Worm (Caenorhabditis elegans) whole organism, L4 larva: Measurements from ENCODE around the gene nhr-159.

Source experiments
- F10B5.3 ChIP-seq: sonication (generic microtip); optimal IDR thresholded peaks from 2 replicates; lab custom pipeline; 2016; ENCODE audit warnings: mild to moderate bottlenecking, missing genetic modification characterization, missing compliant biosample characterization
- F37D6.2 ChIP-seq: sonication (generic microtip); optimal IDR thresholded peaks from 2 replicates; lab custom pipeline; 2016; ENCODE audit warnings: mild to moderate bottlenecking, missing genetic modification characterization, missing compliant biosample characterization
- R02D3.7 ChIP-seq: fragments of 150-350 bp; sonication (generic microtip); optimal IDR thresholded peaks from 3 replicates; lab custom pipeline; 2014; ENCODE audit warnings: missing biosample characterization, missing genetic modification characterization
- Y105C5A.15 ChIP-seq: fragments of 200-800 bp; sonication (Bioruptor generic); IDR thresholded peaks from 2 replicates; pipeline ENCODE4 v1.3.6; 2022; ENCODE audit warnings: missing genetic modification characterization, missing compliant biosample characterization
- Y75B8A.6 ChIP-seq: fragments of 200-800 bp; sonication (Bioruptor generic); IDR thresholded peaks from 2 replicates; pipeline ENCODE4 v1.3.6; 2022; ENCODE audit warnings: missing genetic modification reagents, missing genetic modification characterization, missing compliant biosample characterization
- ZK546.5 ChIP-seq, 2 experiments: sonication (generic microtip); optimal IDR thresholded peaks; 2 replicates each; lab custom pipeline; 2017; ENCODE audit warnings: missing biosample characterization in 2 of 2, missing genetic modification characterization in 2 of 2
- aha-1 ChIP-seq: fragments of 150-350 bp; peaks from one replicate; lab custom pipeline; 2014; ENCODE audit warnings: missing biosample characterization, missing genetic modification characterization
- ama-1 ChIP-seq: fragments of 150-350 bp; optimal IDR thresholded peaks from 2 replicates; lab custom pipeline; 2014; ENCODE audit warnings: inconsistent platforms, mixed read lengths
- ceh-20 ChIP-seq: fragments of 200-800 bp; sonication (Bioruptor generic); IDR thresholded peaks from 2 replicates; pipeline ENCODE4 v1.3.6; 2022; ENCODE audit warnings: missing genetic modification reagents, missing genetic modification characterization, missing compliant biosample characterization
- ceh-62 ChIP-seq: sonication (generic microtip); optimal IDR thresholded peaks from 2 replicates; lab custom pipeline; 2017; ENCODE audit warnings: missing biosample characterization, missing genetic modification characterization
- cey-2 ChIP-seq: sonication (generic microtip); optimal IDR thresholded peaks from 3 replicates; lab custom pipeline; 2017; ENCODE audit warnings: missing genetic modification characterization, mild to moderate bottlenecking, missing compliant biosample characterization, antibody characterized with exemption, borderline replicate concordance; ENCODE audit not compliant: insufficient read depth
- daf-16 ChIP-seq, 3 experiments: sonication (generic microtip); optimal IDR thresholded peaks; 2 replicates each; lab custom pipeline; 2016 to 2017; ENCODE audit warnings: missing genetic modification characterization in 3 of 3, missing genetic modification reagents in 3 of 3, mild to moderate bottlenecking in 2 of 3, missing compliant biosample characterization in 2 of 3, missing biosample characterization in 1 of 3, moderate library complexity in 1 of 3
- dmd-6 ChIP-seq: fragments of 200-800 bp; sonication (Bioruptor generic); IDR thresholded peaks from 2 replicates; pipeline ENCODE4 v1.3.6; 2022; ENCODE audit warnings: missing genetic modification reagents, missing genetic modification characterization, missing compliant biosample characterization
- dmd-8 ChIP-seq: fragments of 200-800 bp; sonication (Bioruptor generic); IDR thresholded peaks from 2 replicates; pipeline ENCODE4 v1.3.6; 2022; ENCODE audit warnings: missing genetic modification characterization, missing compliant biosample characterization
- duxl-1 ChIP-seq: sonication (generic microtip); optimal IDR thresholded peaks from 2 replicates; lab custom pipeline; 2016; ENCODE audit warnings: mild to moderate bottlenecking, missing genetic modification characterization, moderate library complexity, missing compliant biosample characterization; ENCODE audit not compliant: poor library complexity
- egl-43 ChIP-seq: fragments of 200-800 bp; sonication (Bioruptor generic); IDR thresholded peaks from 2 replicates; pipeline ENCODE4 v1.3.6; 2022; ENCODE audit warnings: missing genetic modification reagents, missing genetic modification characterization, missing compliant biosample characterization
- fkh-10 ChIP-seq: fragments of 150-350 bp; optimal IDR thresholded peaks from 2 replicates; lab custom pipeline; 2014; ENCODE audit warnings: missing biosample characterization, missing genetic modification reagents, missing genetic modification characterization
- fos-1 ChIP-seq: fragments of 150-350 bp; optimal IDR thresholded peaks from 2 replicates; lab custom pipeline; 2014; ENCODE audit warnings: missing biosample characterization, missing genetic modification characterization
- gei-8 ChIP-seq: fragments of 200-800 bp; sonication (Bioruptor generic); optimal IDR thresholded peaks from 2 replicates; lab custom pipeline; 2018; ENCODE audit warnings: mild to moderate bottlenecking, missing genetic modification characterization, missing compliant biosample characterization
- hlh-30 ChIP-seq: sonication (generic microtip); optimal IDR thresholded peaks from 2 replicates; lab custom pipeline; 2017; ENCODE audit warnings: antibody characterized with exemption, mild to moderate bottlenecking, missing genetic modification characterization, missing compliant biosample characterization; ENCODE audit not compliant: insufficient read depth
- jun-1 ChIP-seq: fragments of 150-350 bp; optimal IDR thresholded peaks from 2 replicates; lab custom pipeline; 2014; ENCODE audit warnings: missing biosample characterization, missing genetic modification reagents, missing genetic modification characterization
- mdt-29 ChIP-seq: fragments of 200-800 bp; sonication (Bioruptor generic); IDR thresholded peaks from 2 replicates; pipeline ENCODE4 v1.3.6; 2022; ENCODE audit warnings: missing genetic modification reagents, missing genetic modification characterization, missing compliant biosample characterization
- mxl-2 ChIP-seq: fragments of 200-800 bp; sonication (Bioruptor generic); conservative IDR thresholded peaks from 2 replicates; pipeline ENCODE4 v1.3.6; 2022; ENCODE audit warnings: missing genetic modification reagents, missing genetic modification characterization, missing compliant biosample characterization
- nhr-102 ChIP-seq: sonication (generic microtip); optimal IDR thresholded peaks from 2 replicates; lab custom pipeline; 2016; ENCODE audit warnings: mild to moderate bottlenecking, missing genetic modification characterization, moderate library complexity, missing compliant biosample characterization
- nhr-25 ChIP-seq: sonication (generic microtip); optimal IDR thresholded peaks from 2 replicates; lab custom pipeline; 2017; ENCODE audit warnings: missing genetic modification characterization, mild to moderate bottlenecking, missing compliant biosample characterization, antibody characterized with exemption, moderate library complexity, borderline replicate concordance; ENCODE audit not compliant: insufficient read depth
- nhr-28 ChIP-seq: fragments of 150-350 bp; optimal IDR thresholded peaks from 2 replicates; lab custom pipeline; 2014; ENCODE audit warnings: missing biosample characterization, missing genetic modification characterization
- nhr-41 ChIP-seq: fragments of 200-800 bp; sonication (Bioruptor generic); IDR thresholded peaks from 2 replicates; pipeline ENCODE4 v1.3.6; 2022; ENCODE audit warnings: missing genetic modification reagents, missing genetic modification characterization, missing compliant biosample characterization
- nhr-42 ChIP-seq: fragments of 200-800 bp; sonication (Bioruptor generic); IDR thresholded peaks from 2 replicates; pipeline ENCODE4 v1.3.6; 2022; ENCODE audit warnings: missing genetic modification characterization, missing compliant biosample characterization
- pha-4 ChIP-seq, 2 experiments: fragments of 150-350 bp in 1 of 2; fragments of 200-800 bp in 1 of 2; sonication (Bioruptor generic) in 1 of 2; IDR thresholded peaks in 1 of 2; optimal IDR thresholded peaks in 1 of 2; 2 replicates each; pipeline versions ENCODE4 v1.3.6 to Lab custom; 2014 to 2022; ENCODE audit warnings: missing genetic modification characterization in 2 of 2, missing genetic modification reagents in 2 of 2, missing biosample characterization in 1 of 2, missing compliant biosample characterization in 1 of 2
- pqm-1 ChIP-seq: sonication (generic microtip); optimal IDR thresholded peaks from 2 replicates; lab custom pipeline; 2017; ENCODE audit warnings: missing biosample characterization, missing genetic modification characterization
- snpc-1.2 ChIP-seq: fragments of 200-800 bp; sonication (Bioruptor generic); IDR thresholded peaks from 2 replicates; pipeline ENCODE4 v1.3.6; 2022; ENCODE audit warnings: missing genetic modification reagents, missing genetic modification characterization, missing compliant biosample characterization
- unc-62 ChIP-seq, 3 experiments: fragments of 150-350 bp in 1 of 3; sonication (generic microtip); optimal IDR thresholded peaks in 2 of 3; peaks in 1 of 3; 1 replicate in 1 of 3; 2 replicates in 2 of 3; lab custom pipeline; 2014 to 2017; ENCODE audit warnings: missing biosample characterization in 3 of 3, missing genetic modification characterization in 3 of 3, missing genetic modification reagents in 3 of 3, missing genotype in 1 of 3

Gene nhr-159

ce11 chrV:3851760-3852159, 26.4 kb downstream of the nhr-159 start (continued):
- TF ChIP-seq pha-4 (GFP tag; IDR thresholded peaks at IDR 0.05; lab: Robert Waterston, UW), result no peak
- TF ChIP-seq pha-4 (tag; optimal IDR thresholded peaks at IDR 0.05; lab: Kevin White, UChicago), result no peak
- no peak for TF ChIP-seq Y75B8A.6 (GFP tag; lab: Robert Waterston, UW)
- TF ChIP-seq ceh-62 (tag; lab: Kevin White, UChicago), result no peak
- TF ChIP-seq mdt-29 (GFP tag; lab: Robert Waterston, UW), result no peak
- TF ChIP-seq nhr-25, result no peak
- TF ChIP-seq pqm-1 (tag; lab: Kevin White, UChicago), result peak; percentile 67
- TF ChIP-seq F10B5.3, result no peak
- TF ChIP-seq fos-1 (tag; lab: Kevin White, UChicago), result no peak

DNA sequence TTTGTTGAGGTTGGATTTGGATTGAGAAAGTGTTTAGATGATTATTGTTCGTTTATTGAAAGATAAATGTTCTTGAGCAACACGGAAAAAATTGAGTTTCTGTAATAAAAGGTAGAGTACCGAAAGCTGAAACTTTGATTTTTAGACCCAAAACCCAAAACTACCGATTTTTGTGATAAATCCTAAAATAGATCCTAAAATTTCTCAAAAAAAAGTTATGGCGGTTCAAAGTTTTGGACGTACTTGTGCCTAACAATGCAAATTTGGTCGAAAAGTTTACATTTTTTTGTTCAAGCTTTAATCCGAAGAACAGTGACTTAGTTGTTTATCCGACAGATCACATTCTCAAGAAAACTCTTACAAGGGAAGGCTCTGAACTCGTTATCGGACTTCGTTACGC, 30.9 kb downstream of the nhr-159 start, which contains the start of gene nhr-185:
Gene nhr-185 (minus strand): TSS at position 101 of the 400 bp plus-strand sequence.
- TF ChIP-seq unc-62 (GFP tag; optimal IDR thresholded peaks at IDR 0.05 in 1 of 2; lab: Kevin White, UChicago) (peak in 1 of 2 experiments; percentile 80), unc-62 (tag; optimal IDR thresholded peaks at IDR 0.05; lab: Kevin White, UChicago) (no peak), fkh-10 (GFP tag; lab: Kevin White, UChicago) (no peak)

- TF ChIP-seq nhr-41 (GFP tag; lab: Robert Waterston, UW) (no peak), nhr-28 (tag; lab: Kevin White, UChicago) (peak; percentile 78), daf-16 (GFP tag; optimal IDR thresholded peaks at IDR 0.05; lab: Kevin White, UChicago) (no peak), daf-16 (tag; optimal IDR thresholded peaks at IDR 0.05; lab: Kevin White, UChicago) (no peak), dmd-8 (GFP tag; lab: Robert Waterston, UW) (no peak), pqm-1 (tag; lab: Kevin White, UChicago) (peak; percentile 45), cey-2 (no peak), unc-62 (GFP tag; optimal IDR thresholded peaks at IDR 0.05 in 1 of 2; lab: Kevin White, UChicago) (no peak), unc-62 (tag; optimal IDR thresholded peaks at IDR 0.05; lab: Kevin White, UChicago) (no peak), nhr-42 (no peak), egl-43 (GFP tag; lab: Robert Waterston, UW) (no peak), snpc-1.2 (no peak), pha-4 (GFP tag; IDR thresholded peaks at IDR 0.05; lab: Robert Waterston, UW) (no peak), pha-4 (tag; optimal IDR thresholded peaks at IDR 0.05; lab: Kevin White, UChicago) (no peak)
These were observed 34.2 kb downstream of the nhr-159 start, which contains the start of gene ugt-32 for ce11 chrV:3843926-3844325. ugt-32 (minus strand) TSS chrV:3844007.

DNA sequence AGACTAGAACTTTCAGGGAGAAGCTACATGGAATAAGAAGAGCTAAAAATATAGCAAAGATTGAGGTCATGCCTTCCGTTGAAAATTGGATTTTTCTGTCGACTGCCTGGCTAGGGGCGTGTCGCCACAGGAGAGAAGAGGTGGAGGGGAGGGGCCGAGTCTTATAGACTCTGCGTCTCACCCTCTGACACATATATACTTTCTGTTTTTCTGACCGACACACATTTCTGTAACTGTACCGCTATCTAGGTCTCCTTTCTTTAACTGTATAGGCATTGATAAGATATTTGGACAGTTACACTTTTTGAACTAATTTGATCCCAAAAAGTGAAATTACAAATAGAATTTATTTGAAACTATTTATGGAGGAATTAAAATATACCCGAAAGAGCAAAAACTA, 36.7 kb downstream of the nhr-159 start:
- TF ChIP-seq pqm-1 (tag; lab: Kevin White, UChicago) (peak; percentile 18), duxl-1 (tag; lab: Kevin White, UChicago) (peak; percentile 70), nhr-25 (no peak), mxl-2 (GFP tag; lab: Robert Waterston, UW) (no peak), gei-8 (no peak), aha-1 (no peak), nhr-42 (no peak), ama-1 (lab: Kevin White, UChicago) (no peak), ceh-20 (GFP tag; lab: Robert Waterston, UW) (no peak), jun-1 (tag; lab: Kevin White, UChicago) (no peak), daf-16 (GFP tag; optimal IDR thresholded peaks at IDR 0.05; lab: Kevin White, UChicago) (no peak), daf-16 (tag; optimal IDR thresholded peaks at IDR 0.05; lab: Kevin White, UChicago) (no peak), nhr-102 (tag; lab: Kevin White, UChicago) (peak; percentile 60), F37D6.2 (tag; lab: Kevin White, UChicago) (no peak), hlh-30 (tag; lab: Kevin White, UChicago) (no peak), dmd-6 (GFP tag; lab: Robert Waterston, UW) (peak; percentile 63), R02D3.7 (no peak), Y105C5A.15 (no peak), ZK546.5 (tag; optimal IDR thresholded peaks at IDR 0.05; lab: Kevin White, UChicago) (no peak)
